Worm (Caenorhabditis elegans): ENCODE data around the gene ugt-65.
A peak's percentile ranks its signal among the peaks of the same experiment; 100 is the strongest.

Gene ugt-65

DNA sequence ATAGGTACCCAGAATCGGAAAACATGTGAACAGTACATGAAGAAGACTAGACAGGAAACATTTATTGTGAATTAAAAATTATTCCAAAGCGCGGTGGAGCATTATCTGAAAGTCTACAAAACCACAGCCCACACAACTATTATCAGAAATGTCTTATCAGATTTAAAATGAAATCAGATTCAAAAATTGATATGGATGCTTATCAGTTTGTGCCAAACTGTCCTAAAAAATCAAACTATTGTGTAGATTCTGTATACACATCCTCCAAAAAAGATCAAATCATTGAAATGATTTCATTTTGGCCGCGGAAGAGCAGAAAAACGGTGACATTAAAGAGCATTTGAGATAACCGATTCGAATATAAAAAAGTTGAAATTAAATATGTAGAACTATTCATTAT, 15.0 kb downstream of the ugt-65 start, which contains the start of gene irg-4:
Gene irg-4, plus strand, starts transcription at position 392 of the 400 bp plus-strand sequence.
- no peak for TF ChIP-seq T20F7.1 (GFP tag; optimal IDR thresholded peaks at IDR 0.05)
- TF ChIP-seq dmd-8 (GFP tag; IDR thresholded peaks at IDR 0.05): no peak
- peak; percentile 93 for TF ChIP-seq pqm-1 (tag; optimal IDR thresholded peaks at IDR 0.05)
- TF ChIP-seq ztf-7 (tag; optimal IDR thresholded peaks at IDR 0.05): no peak
- TF ChIP-seq lin-29 (GFP tag; IDR thresholded peaks at IDR 0.05): no peak
- no peak for TF ChIP-seq F44E2.7 (GFP tag; IDR thresholded peaks at IDR 0.05)
- no peak for TF ChIP-seq daf-16 (GFP tag; optimal IDR thresholded peaks at IDR 0.05)
- TF ChIP-seq daf-16 (tag; optimal IDR thresholded peaks at IDR 0.05): peak; percentile 55
- TF ChIP-seq T26A8.4 (GFP tag; IDR thresholded peaks at IDR 0.05): no peak
- no peak for TF ChIP-seq zip-2 (tag; optimal IDR thresholded peaks at IDR 0.05)
- TF ChIP-seq hlh-11 (tag; optimal IDR thresholded peaks at IDR 0.05): peak; percentile 42
- TF ChIP-seq mes-2 (tag; optimal IDR thresholded peaks at IDR 0.05; ENCODE audit: poor library complexity, severe bottlenecking): no peak
- no peak for TF ChIP-seq spr-3 (GFP tag; optimal IDR thresholded peaks at IDR 0.05)
- no peak for TF ChIP-seq ZK337.2 (GFP tag; IDR thresholded peaks at IDR 0.05)
- 0 out of 2 replicates have a peak, but pooled peaks have one; percentile 27 for TF ChIP-seq php-3 (GFP tag; IDR thresholded peaks at IDR 0.05)
- TF ChIP-seq nhr-77 (tag; optimal IDR thresholded peaks at IDR 0.05): peak; percentile 19
- TF ChIP-seq cey-2 (tag; optimal IDR thresholded peaks at IDR 0.05; ENCODE audit: borderline replicate concordance, insufficient read depth): no peak
- peak; percentile 81 for TF ChIP-seq nhr-28 (tag; optimal IDR thresholded peaks at IDR 0.05)
- no peak for TF ChIP-seq aly-2 (tag; optimal IDR thresholded peaks at IDR 0.05)
- no peak for TF ChIP-seq lin-15B (tag; optimal IDR thresholded peaks at IDR 0.05)
- TF ChIP-seq nhr-111 (GFP tag; optimal IDR thresholded peaks at IDR 0.05): no peak
- TF ChIP-seq ceh-44 (GFP tag; IDR thresholded peaks at IDR 0.05): no peak
- TF ChIP-seq hif-1 (tag; optimal IDR thresholded peaks at IDR 0.05): no peak
- TF ChIP-seq Y75B8A.6 (GFP tag; IDR thresholded peaks at IDR 0.05): no peak
- TF ChIP-seq nhr-76 (tag; optimal IDR thresholded peaks at IDR 0.05): no peak
- no peak for TF ChIP-seq ama-1 (optimal IDR thresholded peaks at IDR 0.05)
- no peak for TF ChIP-seq lir-3 (tag; optimal IDR thresholded peaks at IDR 0.05)
- TF ChIP-seq F49E8.2 (tag; optimal IDR thresholded peaks at IDR 0.05; ENCODE audit: borderline replicate concordance): no peak
- no peak for TF ChIP-seq nhr-6 (tag; optimal IDR thresholded peaks at IDR 0.05)
- TF ChIP-seq ces-1 (GFP tag; optimal IDR thresholded peaks at IDR 0.05): no peak
- no peak for TF ChIP-seq nhr-102 (tag; optimal IDR thresholded peaks at IDR 0.05)
- TF ChIP-seq lin-1 (GFP tag; IDR thresholded peaks at IDR 0.05): 0 out of 2 replicates have a peak, but pooled peaks have one; percentile 19

DNA sequence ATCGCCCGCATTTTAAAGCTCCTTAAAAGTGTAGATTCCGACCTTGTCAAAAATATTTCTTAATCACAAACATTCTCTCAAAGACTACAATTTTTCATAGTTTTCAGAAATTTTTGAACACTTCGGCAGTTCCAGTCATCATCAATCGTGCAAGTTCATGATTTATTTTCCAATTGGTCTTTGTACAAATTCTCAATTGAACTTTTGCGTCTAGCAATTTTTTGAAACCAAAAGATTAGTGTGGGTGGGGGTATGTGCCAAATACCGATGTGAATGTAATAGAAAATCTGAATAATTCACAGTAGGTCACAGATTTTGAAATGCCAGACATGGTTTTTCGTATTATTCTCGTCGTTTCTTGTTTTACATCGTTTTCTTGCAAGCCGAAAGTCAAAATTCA, 17.9 kb downstream of the ugt-65 start, which contains the start of gene clec-185:
Gene clec-185, plus strand, starts transcription at position 301 of the 400 bp plus-strand sequence.
- TF ChIP-seq unc-130 (GFP tag; optimal IDR thresholded peaks at IDR 0.05): no peak
- TF ChIP-seq F26F4.8 (GFP tag; conservative IDR thresholded peaks at IDR 0.05): no peak
- TF ChIP-seq ceh-32 (tag; optimal IDR thresholded peaks at IDR 0.05; ENCODE audit: poor library complexity): no peak
- TF ChIP-seq jun-1 (tag; optimal IDR thresholded peaks at IDR 0.05): no peak
- no peak for TF ChIP-seq lin-38 (GFP tag; IDR thresholded peaks at IDR 0.05)
- TF ChIP-seq nhr-111 (GFP tag; optimal IDR thresholded peaks at IDR 0.05): no peak
- no peak for TF ChIP-seq daf-19 (GFP tag; conservative IDR thresholded peaks at IDR 0.05)
- TF ChIP-seq mdl-1 (tag; optimal IDR thresholded peaks at IDR 0.05): no peak
- no peak for TF ChIP-seq aha-1 (tag)
- TF ChIP-seq hif-1 (tag; optimal IDR thresholded peaks at IDR 0.05): no peak

ce11 chrIV:12441715-12442114, 21.2 kb downstream of the ugt-65 start, which contains the start of gene C25G4.17:
Gene C25G4.17 (plus strand): TSS chrIV:12442015.
- TF ChIP-seq R02D3.7 (tag; optimal IDR thresholded peaks at IDR 0.05) (no peak), ZK546.5 (tag; optimal IDR thresholded peaks at IDR 0.05) (no peak), ceh-44 (GFP tag; IDR thresholded peaks at IDR 0.05) (no peak), ces-1 (GFP tag; optimal IDR thresholded peaks at IDR 0.05) (no peak), spr-1 (tag; optimal IDR thresholded peaks at IDR 0.05) (no peak), daf-19 (GFP tag; conservative IDR thresholded peaks at IDR 0.05) (no peak), D1046.2 (GFP tag; IDR thresholded peaks at IDR 0.05) (no peak), nhr-41 (GFP tag; IDR thresholded peaks at IDR 0.05) (no peak), hlh-30 (tag; optimal IDR thresholded peaks at IDR 0.05; ENCODE audit: insufficient read depth) (no peak), dmd-8 (GFP tag; IDR thresholded peaks at IDR 0.05) (no peak), madf-5 (GFP tag; IDR thresholded peaks at IDR 0.05) (no peak), zfp-3 (GFP tag; conservative IDR thresholded peaks at IDR 0.05) (no peak), saeg-2 (GFP tag; IDR thresholded peaks at IDR 0.05) (no peak), ceh-82 (tag; optimal IDR thresholded peaks at IDR 0.05) (no peak), nhr-237 (tag; optimal IDR thresholded peaks at IDR 0.05) (no peak)
